Fruit fly (Drosophila melanogaster): ENCODE measurements around the gene sog.

Gene sog

dm6 chrX:15653364-15653809 lies 20.2 kb upstream of the sog start (continued):
- TF ChIP-seq ranshi (GFP tag; IDR thresholded peaks at IDR 0.05) (0 out of 2 replicates have a peak, but pooled peaks have one; percentile 22), CG7556 (GFP tag; optimal IDR thresholded peaks at IDR 0.05) (no peak), grau (tag; optimal IDR thresholded peaks at IDR 0.05) (peak; percentile 34), prd (optimal IDR thresholded peaks at IDR 0.05) (no peak), prd (GFP tag; IDR thresholded peaks at IDR 0.05) (peak; percentile 48; the same call in 2 of the 3 replicates), CG13123 (GFP tag; optimal IDR thresholded peaks at IDR 0.05) (no peak), CG3065 (GFP tag; optimal IDR thresholded peaks at IDR 0.05) (no peak), PHDP (tag; optimal IDR thresholded peaks at IDR 0.05) (no peak), croc (GFP tag; conservative IDR thresholded peaks at IDR 0.05) (no peak), lbe (GFP tag; optimal IDR thresholded peaks at IDR 0.05) (no peak), stc (GFP tag; IDR thresholded peaks at IDR 0.05) (no peak), eyg (GFP tag; optimal IDR thresholded peaks at IDR 0.05) (no peak), Lpt (GFP tag; optimal IDR thresholded peaks at IDR 0.05) (no peak), CG1529 (GFP tag; optimal IDR thresholded peaks at IDR 0.05) (no peak), cwo (GFP tag; optimal IDR thresholded peaks at IDR 0.05) (no peak), CG10959 (GFP tag; IDR thresholded peaks at IDR 0.05) (no peak), Ssrp (tag; optimal IDR thresholded peaks at IDR 0.05) (no peak), gro (GFP tag; optimal IDR thresholded peaks at IDR 0.05) (no peak), jing (GFP tag; optimal IDR thresholded peaks at IDR 0.05) (no peak), BEAF-32 (GFP tag; optimal IDR thresholded peaks at IDR 0.05) (no peak), CG4404 (GFP tag; IDR thresholded peaks at IDR 0.05) (no peak), CG11696 (GFP tag; IDR thresholded peaks at IDR 0.05) (no peak), CG12299 (tag; optimal IDR thresholded peaks at IDR 0.05) (no peak), amos (GFP tag; IDR thresholded peaks at IDR 0.05; ENCODE audit: partially characterized antibody) (peak; percentile 77), pan (optimal IDR thresholded peaks at IDR 0.05) (no peak), pan (GFP tag; optimal IDR thresholded peaks at IDR 0.05 in 1 of 2, IDR thresholded peaks at IDR 0.05 in 1 of 2) (peak in 1 of 2 experiments; percentile 52), CG8089 (GFP tag; optimal IDR thresholded peaks at IDR 0.05) (peak; percentile 42), CG33213 (GFP tag; optimal IDR thresholded peaks at IDR 0.05) (peak; percentile 50), zfh2 (GFP tag; optimal IDR thresholded peaks at IDR 0.05) (peak; percentile 1), Spps (tag; optimal IDR thresholded peaks at IDR 0.05) (no peak), Optix (GFP tag; IDR thresholded peaks at IDR 0.05) (peak; percentile 32; the same call in 1 of the 3 replicates), Asciz (GFP tag; optimal IDR thresholded peaks at IDR 0.05) (no peak), Vsx1 (GFP tag; optimal IDR thresholded peaks at IDR 0.05) (peak; percentile 78), peb (GFP tag; IDR thresholded peaks at IDR 0.05) (no peak), MBD-R2 (GFP tag; IDR thresholded peaks at IDR 0.05) (no peak), sqz (GFP tag; optimal IDR thresholded peaks at IDR 0.05) (no peak), CG4854 (GFP tag; optimal IDR thresholded peaks at IDR 0.05) (no peak), CG12155 (GFP tag; optimal IDR thresholded peaks at IDR 0.05) (peak; percentile 4), CG11093 (GFP tag; IDR thresholded peaks at IDR 0.05) (no peak), CkIIα-i1 (GFP tag; IDR thresholded peaks at IDR 0.05) (no peak), Neu2 (GFP tag; optimal IDR thresholded peaks at IDR 0.05; ENCODE audit: borderline replicate concordance) (no peak), eve (GFP tag; optimal IDR thresholded peaks at IDR 0.05) (no peak), sug (tag; optimal IDR thresholded peaks at IDR 0.05) (no peak), dimm (GFP tag; IDR thresholded peaks at IDR 0.05) (no peak; the same call in 1 of the 2 replicates), ac (GFP tag; optimal IDR thresholded peaks at IDR 0.05) (no peak), pita (GFP tag; optimal IDR thresholded peaks at IDR 0.05) (peak; percentile 53), CG1647 (GFP tag; optimal IDR thresholded peaks at IDR 0.05) (no peak), H2.0 (GFP tag; IDR thresholded peaks at IDR 0.05) (0 out of 2 replicates have a peak, but pooled peaks have one; percentile 26), CG10431 (GFP tag; optimal IDR thresholded peaks at IDR 0.05) (no peak), NC2α (GFP tag; optimal IDR thresholded peaks at IDR 0.05) (no peak), ewg (GFP tag; optimal IDR thresholded peaks at IDR 0.05) (no peak), row (GFP tag; IDR thresholded peaks at IDR 0.05) (0 out of 3 replicates have a peak, but pooled peaks have one; percentile 12)
